Fruit fly (Drosophila melanogaster): ENCODE data around the gene CG14418.

dm6 chrX:2915108-2915507 lies 31.6 kb upstream of the CG14418 start:
- TF ChIP-seq usp (GFP tag; optimal IDR thresholded peaks at IDR 0.05) (no peak), CG8478 (optimal IDR thresholded peaks at IDR 0.05) (no peak), psq (optimal IDR thresholded peaks at IDR 0.05) (no peak), pan (optimal IDR thresholded peaks at IDR 0.05) (no peak), Dll (optimal IDR thresholded peaks at IDR 0.05) (no peak)
